Worm (Caenorhabditis elegans): Measurements from ENCODE around the gene F02H6.6.

ce11 chrIV:14274834-14275233 is 44.1 kb upstream of the F02H6.6 start:
- TF ChIP-seq mdl-1 (tag; optimal IDR thresholded peaks at IDR 0.05) (no peak), skn-1 (tag; optimal IDR thresholded peaks at IDR 0.05) (no peak), fos-1 (tag; optimal IDR thresholded peaks at IDR 0.05) (no peak), snpc-4 (tag; optimal IDR thresholded peaks at IDR 0.05) (no peak)
